Fruit fly (Drosophila melanogaster): ENCODE data around the gene mge.

Gene mge

DNA sequence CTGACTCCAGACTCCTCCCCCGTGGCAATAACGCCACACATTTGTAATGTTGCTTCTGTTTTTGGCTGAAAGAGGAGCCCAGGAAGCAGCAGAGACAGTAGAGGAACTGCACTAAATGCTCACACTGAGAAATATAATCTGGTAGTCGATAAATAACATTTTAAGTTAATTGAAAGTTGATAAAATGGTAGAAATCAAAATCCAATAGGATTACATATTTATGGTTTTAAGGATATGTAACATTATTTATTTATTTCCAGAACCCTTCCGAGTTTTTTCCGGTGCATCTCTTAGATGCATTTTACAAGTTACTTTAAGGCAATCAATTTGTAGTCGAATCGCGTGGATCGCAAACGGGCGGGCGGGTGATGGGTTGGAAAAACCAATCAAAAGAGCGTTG is 18.9 kb downstream of the mge start (continued):
- TF ChIP-seq spab (GFP tag; optimal IDR thresholded peaks at IDR 0.05) = peak; percentile 29
- peak; percentile 2 for TF ChIP-seq topi (GFP tag; optimal IDR thresholded peaks at IDR 0.05)
- TF ChIP-seq fkh (GFP tag; optimal IDR thresholded peaks at IDR 0.05) = no peak
- TF ChIP-seq lz (GFP tag; optimal IDR thresholded peaks at IDR 0.05) = no peak
- TF ChIP-seq eg (GFP tag; IDR thresholded peaks at IDR 0.05) = 0 out of 3 replicates have a peak, but pooled peaks have one; percentile 44
- no peak for TF ChIP-seq ss (GFP tag; optimal IDR thresholded peaks at IDR 0.05)
- TF ChIP-seq CG3032 (tag; optimal IDR thresholded peaks at IDR 0.05) = peak; percentile 27
- peak; percentile 12 for TF ChIP-seq Eip75B (GFP tag; optimal IDR thresholded peaks at IDR 0.05)

DNA sequence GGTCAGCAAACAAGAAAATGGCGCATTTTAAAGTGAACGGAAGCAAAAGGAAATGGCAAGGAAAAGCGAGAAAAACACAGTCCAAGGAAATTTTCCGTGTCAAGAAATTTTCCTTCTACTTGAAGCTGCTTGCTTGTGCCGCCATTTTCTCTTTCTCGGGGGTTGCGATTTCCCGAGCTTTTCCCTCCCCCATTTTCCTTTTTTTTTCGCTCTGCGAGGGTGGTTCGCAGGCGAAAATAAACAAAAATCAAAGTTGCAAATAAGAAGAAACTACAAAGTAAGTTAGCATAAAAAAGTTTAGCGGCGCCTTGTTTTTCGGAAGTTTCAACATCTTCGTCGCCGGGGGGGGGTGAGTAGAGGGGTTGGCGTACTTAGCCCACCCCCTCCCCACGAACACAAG is 22.3 kb downstream of the mge start:
- TF ChIP-seq CG1621 (tag; optimal IDR thresholded peaks at IDR 0.05) = no peak
- TF ChIP-seq eg (GFP tag; IDR thresholded peaks at IDR 0.05) = no peak
- TF ChIP-seq esn (GFP tag; optimal IDR thresholded peaks at IDR 0.05) = no peak
- TF ChIP-seq CG10669 (GFP tag; optimal IDR thresholded peaks at IDR 0.05) = no peak
- TF ChIP-seq CG6163 (GFP tag; IDR thresholded peaks at IDR 0.05) = no peak
- TF ChIP-seq CG34406 (GFP tag; optimal IDR thresholded peaks at IDR 0.05) = no peak
- no peak for TF ChIP-seq net (GFP tag; optimal IDR thresholded peaks at IDR 0.05)
- TF ChIP-seq lz (GFP tag; optimal IDR thresholded peaks at IDR 0.05) = no peak
- TF ChIP-seq CG6276 (GFP tag; optimal IDR thresholded peaks at IDR 0.05) = no peak
- TF ChIP-seq CG8119 (GFP tag; IDR thresholded peaks at IDR 0.05) = no peak
- no peak for TF ChIP-seq ss (GFP tag; optimal IDR thresholded peaks at IDR 0.05)
- no peak for TF ChIP-seq Eip75B (GFP tag; optimal IDR thresholded peaks at IDR 0.05)

DNA sequence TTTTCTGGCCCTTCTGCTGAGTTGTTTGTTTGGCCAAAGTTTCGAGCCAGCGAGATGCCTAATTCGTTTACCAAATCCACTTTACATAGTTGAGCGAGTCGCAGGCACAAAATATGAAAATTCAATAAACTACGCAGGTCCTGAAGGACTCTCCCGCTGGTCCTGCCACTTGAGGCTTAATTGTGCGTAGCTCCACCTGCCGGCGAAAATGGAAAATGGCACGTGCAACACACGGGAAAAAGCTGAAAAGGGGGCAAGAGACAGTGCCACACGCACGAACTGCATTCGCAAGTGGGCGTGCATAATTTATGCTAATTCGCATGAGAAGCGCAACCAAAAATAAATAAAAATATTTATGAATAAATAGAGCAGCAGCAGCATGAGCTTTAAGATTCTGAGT is 23.8 kb downstream of the mge start:
- TF ChIP-seq Sox102F (GFP tag; optimal IDR thresholded peaks at IDR 0.05) (no peak), CG15336 (GFP tag; IDR thresholded peaks at IDR 0.05) (no peak), Eip93F (GFP tag; optimal IDR thresholded peaks at IDR 0.05) (no peak), CG31627 (GFP tag; optimal IDR thresholded peaks at IDR 0.05) (no peak), dac (GFP tag; optimal IDR thresholded peaks at IDR 0.05) (no peak), CG10669 (GFP tag; optimal IDR thresholded peaks at IDR 0.05) (no peak), CG6163 (GFP tag; IDR thresholded peaks at IDR 0.05) (no peak), Ets96B (tag; optimal IDR thresholded peaks at IDR 0.05) (no peak), Gug (GFP tag; IDR thresholded peaks at IDR 0.05) (no peak), Hr38 (GFP tag; optimal IDR thresholded peaks at IDR 0.05) (no peak), Hr39 (GFP tag; optimal IDR thresholded peaks at IDR 0.05) (no peak), CG6808 (GFP tag; optimal IDR thresholded peaks at IDR 0.05) (no peak), Eip78C (GFP tag) (no peak), fkh (GFP tag; optimal IDR thresholded peaks at IDR 0.05) (no peak), acj6 (GFP tag; optimal IDR thresholded peaks at IDR 0.05) (no peak), CG8632 (GFP tag; optimal IDR thresholded peaks at IDR 0.05) (no peak), spab (GFP tag; optimal IDR thresholded peaks at IDR 0.05) (no peak), CG6792 (GFP tag; optimal IDR thresholded peaks at IDR 0.05) (no peak), Ets21C (GFP tag; optimal IDR thresholded peaks at IDR 0.05) (no peak)

DNA sequence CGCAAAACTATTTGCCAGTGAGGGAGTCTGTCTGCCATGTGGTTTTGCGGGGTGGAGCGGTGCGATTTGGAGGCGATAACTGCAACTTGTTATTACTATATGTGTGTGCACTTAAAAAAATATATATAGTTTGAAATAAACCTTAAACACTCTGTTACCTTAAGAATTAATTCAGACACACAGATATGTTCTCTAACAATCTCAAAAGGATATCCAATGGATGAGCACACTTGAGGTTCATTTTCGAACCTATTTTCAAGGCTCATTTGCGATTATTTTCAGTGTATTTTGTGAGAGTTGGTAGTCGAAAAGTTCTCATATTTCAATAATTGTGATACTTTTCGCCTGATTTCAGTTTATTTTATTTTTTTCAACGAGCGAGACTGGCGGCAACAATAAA is 27.7 kb downstream of the mge start:
- TF ChIP-seq Blimp-1 (GFP tag; optimal IDR thresholded peaks at IDR 0.05) (no peak), Eip93F (GFP tag; optimal IDR thresholded peaks at IDR 0.05) (no peak), Eip78C (GFP tag) (peak; percentile 17), CG31627 (GFP tag; optimal IDR thresholded peaks at IDR 0.05) (peak; percentile 8), Ets96B (tag; optimal IDR thresholded peaks at IDR 0.05) (no peak), CG8632 (GFP tag; optimal IDR thresholded peaks at IDR 0.05) (no peak)

DNA sequence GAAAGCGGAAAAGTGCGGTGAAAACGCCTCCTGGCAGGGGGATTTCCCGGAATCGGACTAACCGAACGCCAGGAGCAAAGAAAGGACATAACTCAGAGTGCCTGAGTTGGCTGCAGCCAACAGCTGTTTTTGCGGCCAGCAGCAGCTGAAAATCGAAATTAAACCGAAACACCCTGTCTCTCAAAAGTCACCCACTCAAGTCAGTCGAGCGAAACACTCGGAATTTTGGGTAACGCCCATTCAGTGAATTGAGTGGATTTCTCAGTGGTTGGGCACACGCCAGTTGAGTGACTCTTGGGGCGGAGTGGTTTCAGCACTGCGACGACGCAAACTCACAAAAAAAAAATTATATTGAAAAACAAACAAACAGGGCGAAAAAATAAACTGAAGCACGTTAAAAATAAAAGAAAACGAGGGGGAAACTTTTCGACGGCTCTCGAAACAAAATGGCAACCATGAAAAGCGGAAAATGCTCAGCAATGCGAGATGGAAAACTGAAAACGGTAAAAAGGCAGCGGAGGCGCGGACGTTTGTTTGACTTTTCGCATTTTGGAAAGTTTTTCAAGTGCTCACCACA is 30.9 kb downstream of the mge start:
- TF ChIP-seq Eip75B (GFP tag; optimal IDR thresholded peaks at IDR 0.05) (peak; percentile 66), Gug (GFP tag; IDR thresholded peaks at IDR 0.05) (peak; percentile 49; the same call in 1 of the 2 replicates), fd59A (GFP tag; optimal IDR thresholded peaks at IDR 0.05) (no peak), CG6808 (GFP tag; optimal IDR thresholded peaks at IDR 0.05) (peak; percentile 84), Ets96B (tag; optimal IDR thresholded peaks at IDR 0.05) (peak; percentile 49), fd85E (GFP tag; optimal IDR thresholded peaks at IDR 0.05) (peak; percentile 27), ss (GFP tag; optimal IDR thresholded peaks at IDR 0.05) (peak; percentile 84 to 93), CG7368 (GFP tag; optimal IDR thresholded peaks at IDR 0.05) (peak; percentile 77), vri (GFP tag; optimal IDR thresholded peaks at IDR 0.05) (peak; percentile 35), esn (GFP tag; optimal IDR thresholded peaks at IDR 0.05) (no peak), CG15336 (GFP tag; IDR thresholded peaks at IDR 0.05) (peak; percentile 83), Eip93F (GFP tag; optimal IDR thresholded peaks at IDR 0.05) (no peak), Hr39 (GFP tag; optimal IDR thresholded peaks at IDR 0.05) (no peak), cyc (GFP tag; optimal IDR thresholded peaks at IDR 0.05) (no peak), CG3919 (GFP tag; optimal IDR thresholded peaks at IDR 0.05) (peak; percentile 70), CG9139 (GFP tag; optimal IDR thresholded peaks at IDR 0.05) (peak; percentile 91), CG10669 (GFP tag; optimal IDR thresholded peaks at IDR 0.05) (peak; percentile 69), CG4318 (GFP tag; optimal IDR thresholded peaks at IDR 0.05) (no peak), Ets21C (GFP tag; optimal IDR thresholded peaks at IDR 0.05) (no peak), CG3032 (tag; optimal IDR thresholded peaks at IDR 0.05) (peak; percentile 57), dac (GFP tag; optimal IDR thresholded peaks at IDR 0.05) (peak; percentile 28), Smox (GFP tag; optimal IDR thresholded peaks at IDR 0.05) (no peak), CG6163 (GFP tag; IDR thresholded peaks at IDR 0.05) (peak; percentile 96)
